ENCODE assay signal across 3 fruit fly cellular contexts in the genomic region with DNA sequence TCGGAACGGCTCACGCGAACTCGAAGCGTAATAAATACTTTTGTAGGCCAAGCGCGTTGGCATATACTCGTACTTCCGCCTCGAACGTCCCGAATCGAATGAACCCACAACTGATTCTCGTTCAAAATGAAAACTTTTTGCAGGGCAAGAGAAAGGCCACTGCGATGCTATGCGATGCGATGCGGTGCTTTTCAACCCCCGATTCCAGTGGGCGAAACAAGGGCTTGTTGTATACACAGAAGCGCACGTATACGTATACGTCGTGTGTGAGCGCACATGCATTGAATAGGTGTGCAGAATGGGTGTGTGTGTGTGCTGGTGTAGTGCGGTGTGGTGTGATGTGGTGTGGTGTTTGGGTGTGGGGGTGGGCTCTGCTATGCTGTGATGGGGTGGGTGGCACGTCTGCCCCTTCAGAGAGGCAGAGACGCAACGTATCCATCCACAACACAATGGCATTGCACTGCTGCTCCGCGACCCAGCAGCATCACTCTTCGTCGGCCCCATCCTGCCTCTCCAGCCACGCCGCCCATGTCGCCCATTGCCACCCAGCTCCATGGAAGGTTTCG.
TF ChIP-seq lines count a peak whose summit lies in the region.

No protein-coding gene starts in this region.

- no peak for TF ChIP-seq CTCF in whole organism, embryonic (GFP tag; optimal IDR thresholded peaks at IDR 0.05; lab: Kevin White, UChicago)

TF ChIP-seq in whole organism, embryonic, 481 proteins besides CTCF, POLR2A, EP300 and RAD21:
- peak; percentile 92 for TF ChIP-seq nerfin-1 (tag; optimal IDR thresholded peaks at IDR 0.05; lab: Kevin White, UChicago)
- 0 out of 4 replicates have a peak, but pooled peaks have one; percentile 21 for TF ChIP-seq chinmo (GFP tag; IDR thresholded peaks at IDR 0.05; lab: Robert Waterston, UW; ENCODE audit: partially characterized antibody)
- no peak for TF ChIP-seq dysf (GFP tag; IDR thresholded peaks at IDR 0.05; lab: Robert Waterston, UW)
- TF ChIP-seq ash1 (GFP tag; optimal IDR thresholded peaks at IDR 0.05; lab: Kevin White, UChicago) = no peak
- peak; percentile 56; the same call in 1 of the 2 replicates for TF ChIP-seq seq (GFP tag; IDR thresholded peaks at IDR 0.05; lab: Robert Waterston, UW)
- TF ChIP-seq Ets65A (GFP tag; lab: Kevin White, UChicago) = no peak
- no peak for TF ChIP-seq phol (tag; optimal IDR thresholded peaks at IDR 0.05; lab: Kevin White, UChicago)
- no peak for TF ChIP-seq CG16815 (GFP tag; optimal IDR thresholded peaks at IDR 0.05; lab: Kevin White, UChicago)
- peak; percentile 71 for TF ChIP-seq Deaf1 (tag; optimal IDR thresholded peaks at IDR 0.05; lab: Kevin White, UChicago)
- TF ChIP-seq Antp (GFP tag; optimal IDR thresholded peaks at IDR 0.05; lab: Kevin White, UChicago) = no peak
- 0 out of 3 replicates have a peak, but pooled peaks have one; percentile 7 for TF ChIP-seq row (GFP tag; IDR thresholded peaks at IDR 0.05; lab: Robert Waterston, UW)
- peak; percentile 76 for TF ChIP-seq cg (GFP tag; optimal IDR thresholded peaks at IDR 0.05; lab: Kevin White, UChicago)
- TF ChIP-seq sens-2 (GFP tag; IDR thresholded peaks at IDR 0.05; lab: Robert Waterston, UW) = no peak
- no peak for TF ChIP-seq CG6854 (GFP tag; optimal IDR thresholded peaks at IDR 0.05; lab: Kevin White, UChicago)
- no peak for TF ChIP-seq CG13123 (GFP tag; optimal IDR thresholded peaks at IDR 0.05; lab: Kevin White, UChicago)
- TF ChIP-seq CG7987 (GFP tag; optimal IDR thresholded peaks at IDR 0.05; lab: Kevin White, UChicago) = no peak
- TF ChIP-seq CG12744 (GFP tag; optimal IDR thresholded peaks at IDR 0.05; lab: Kevin White, UChicago) = no peak
- TF ChIP-seq CG17829 (tag; optimal IDR thresholded peaks at IDR 0.05; lab: Kevin White, UChicago) = peak; percentile 65

TF ChIP-seq in whole organism, prepupa, 60 proteins besides CTCF, POLR2A, EP300 and RAD21:
- TF ChIP-seq CG7368 (GFP tag; optimal IDR thresholded peaks at IDR 0.05; lab: Kevin White, UChicago) (peak; percentile 66), Sox102F (GFP tag; optimal IDR thresholded peaks at IDR 0.05; lab: Kevin White, UChicago) (no peak)

TF ChIP-seq in whole organism, pupa, 21 proteins besides CTCF, POLR2A, EP300 and RAD21:
- TF ChIP-seq CG17806 (tag; optimal IDR thresholded peaks at IDR 0.05; lab: Kevin White, UChicago) (no peak), CG13204 (GFP tag; optimal IDR thresholded peaks at IDR 0.05; lab: Kevin White, UChicago) (peak; percentile 73), Ets98B (GFP tag; IDR thresholded peaks at IDR 0.05; lab: Robert Waterston, UW) (no peak), CG10348 (GFP tag; IDR thresholded peaks at IDR 0.05; lab: Robert Waterston, UW) (no peak)
